Worm (Caenorhabditis elegans): ENCODE measurements around the gene gpx-5.

gpx-5 gene

DNA sequence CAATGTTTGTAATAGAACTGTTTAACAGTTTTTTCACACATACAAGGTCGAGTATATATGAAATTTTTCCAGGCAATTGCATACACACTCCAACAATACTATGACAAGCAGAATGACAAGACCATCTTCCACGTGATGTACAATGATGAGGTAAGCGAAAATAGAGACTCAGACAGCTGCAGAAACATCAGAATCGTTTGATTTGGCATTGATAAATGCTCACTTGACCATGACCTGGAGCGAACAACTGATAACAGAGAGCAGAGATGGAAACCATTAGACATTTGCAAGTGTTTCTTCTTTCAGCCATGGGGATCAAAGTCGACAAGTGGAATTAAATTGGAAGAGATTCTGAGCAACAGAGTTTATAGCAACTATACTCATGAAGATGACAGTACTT, 44.0 kb upstream of the gpx-5 start (continued):
- TF ChIP-seq nhr-19 (GFP tag; conservative IDR thresholded peaks at IDR 0.05): no peak

DNA sequence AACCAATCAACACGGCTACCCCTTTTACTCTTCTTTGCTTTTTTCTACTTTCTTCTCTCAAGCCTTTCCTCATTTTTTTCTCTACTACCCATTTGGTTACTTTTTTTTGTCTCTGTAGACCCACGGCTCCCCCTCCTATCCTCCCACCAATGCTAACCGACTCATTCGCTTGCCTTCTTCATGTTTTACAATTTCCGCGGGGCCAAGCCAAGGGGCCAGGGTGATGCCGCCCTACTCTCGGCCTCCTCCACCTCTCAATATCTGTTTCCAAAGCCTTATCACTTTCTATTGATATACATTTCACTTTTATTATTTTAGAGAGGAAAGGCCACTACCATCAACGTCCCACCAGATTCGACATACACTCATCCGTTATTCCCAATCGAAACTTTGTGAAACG, 41.1 kb upstream of the gpx-5 start, which contains the start of gene F49E2.5:
F49E2.5 (plus strand) TSS at position 301 of the 400 bp plus-strand sequence.
- TF ChIP-seq alr-1 (tag; optimal IDR thresholded peaks at IDR 0.05; ENCODE audit: borderline replicate concordance) (no peak), skn-1 (tag; optimal IDR thresholded peaks at IDR 0.05) (no peak), ama-1 (optimal IDR thresholded peaks at IDR 0.05) (no peak), isw-1 (GFP tag; IDR thresholded peaks at IDR 0.05) (no peak), lin-39 (tag; optimal IDR thresholded peaks at IDR 0.05) (no peak), lin-14 (GFP tag; optimal IDR thresholded peaks at IDR 0.05) (peak; percentile 17), lin-15B (tag; optimal IDR thresholded peaks at IDR 0.05) (no peak), ets-5 (GFP tag; IDR thresholded peaks at IDR 0.05) (no peak), nhr-28 (tag; optimal IDR thresholded peaks at IDR 0.05) (no peak), hlh-4 (tag; optimal IDR thresholded peaks at IDR 0.05) (no peak), blmp-1 (tag; optimal IDR thresholded peaks at IDR 0.05) (peak; percentile 41), nhr-11 (tag; optimal IDR thresholded peaks at IDR 0.05) (no peak), snu-23 (GFP tag; optimal IDR thresholded peaks at IDR 0.05) (no peak)

DNA sequence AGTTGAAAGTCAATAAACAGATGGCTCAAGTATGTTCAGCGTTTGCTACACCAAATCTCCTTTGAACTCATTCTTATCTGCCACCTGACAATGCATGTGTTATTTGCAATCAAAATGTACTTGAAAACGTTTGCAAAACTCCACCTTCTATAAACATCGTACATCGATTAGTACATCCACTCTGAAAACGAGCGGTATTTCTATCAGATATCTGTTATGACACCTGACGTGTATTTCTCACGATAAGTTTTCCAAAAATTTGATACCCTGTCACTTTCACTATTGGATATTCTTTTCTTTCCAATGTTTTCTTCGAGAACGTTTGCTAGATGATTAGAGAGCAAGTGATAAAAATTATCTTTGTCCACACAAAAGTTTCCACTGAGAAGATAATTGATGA, 40.1 kb upstream of the gpx-5 start:
- no peak for TF ChIP-seq egl-27 (tag; optimal IDR thresholded peaks at IDR 0.05)
- no peak for TF ChIP-seq ztf-4 (tag; optimal IDR thresholded peaks at IDR 0.05)
- TF ChIP-seq F16B12.6 (tag; optimal IDR thresholded peaks at IDR 0.05): no peak
- TF ChIP-seq pax-3 (tag; optimal IDR thresholded peaks at IDR 0.05): no peak
- no peak for TF ChIP-seq fkh-4 (tag; optimal IDR thresholded peaks at IDR 0.05; ENCODE audit: borderline replicate concordance)
- TF ChIP-seq nhr-20 (tag; optimal IDR thresholded peaks at IDR 0.05): peak; percentile 17
- peak; percentile 47 for TF ChIP-seq unc-130 (tag; optimal IDR thresholded peaks at IDR 0.05)
- TF ChIP-seq nhr-76 (tag; optimal IDR thresholded peaks at IDR 0.05): no peak
- peak; percentile 55 for TF ChIP-seq lin-14 (GFP tag; optimal IDR thresholded peaks at IDR 0.05)
- TF ChIP-seq nhr-71 (tag; optimal IDR thresholded peaks at IDR 0.05): peak; percentile 44
- no peak for TF ChIP-seq egl-13 (tag; optimal IDR thresholded peaks at IDR 0.05)
- peak in 1 of 2 experiments; percentile 40 for TF ChIP-seq lsy-2 (tag; optimal IDR thresholded peaks at IDR 0.05)
- TF ChIP-seq mep-1 (tag; optimal IDR thresholded peaks at IDR 0.05): peak; percentile 38
- peak in 1 of 6 experiments; percentile 24 for TF ChIP-seq elt-3 (tag; optimal IDR thresholded peaks at IDR 0.05)
- peak; percentile 5 for TF ChIP-seq snu-23 (GFP tag; optimal IDR thresholded peaks at IDR 0.05)
- TF ChIP-seq tbx-2 (tag; optimal IDR thresholded peaks at IDR 0.05): peak; percentile 21
- no peak for TF ChIP-seq efl-1 (optimal IDR thresholded peaks at IDR 0.05)
- peak in 1 of 2 experiments; percentile 56 for TF ChIP-seq efl-1 (GFP tag; optimal IDR thresholded peaks at IDR 0.05 in 1 of 2)

DNA sequence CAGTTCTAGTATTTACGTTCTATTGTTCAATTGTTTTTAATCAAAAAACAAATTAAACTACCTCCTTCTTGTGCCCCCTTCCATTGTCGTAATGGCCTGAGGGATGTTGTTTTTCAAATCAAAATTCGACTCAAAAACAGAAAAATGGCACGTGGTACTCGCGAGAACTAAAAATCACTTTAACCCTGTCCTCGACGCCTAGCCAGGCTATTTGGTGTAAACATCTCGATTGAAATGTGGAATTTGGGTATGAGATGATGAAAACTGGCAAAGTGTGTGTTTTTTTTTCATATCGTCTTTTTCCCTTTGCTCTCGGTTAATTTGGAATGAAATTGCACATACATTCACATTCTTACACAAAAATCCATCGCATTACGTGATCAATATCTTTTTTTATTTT, 37.8 kb upstream of the gpx-5 start:
- TF ChIP-seq fkh-4 (tag; optimal IDR thresholded peaks at IDR 0.05; ENCODE audit: borderline replicate concordance): no peak
- no peak for TF ChIP-seq unc-86 (tag; optimal IDR thresholded peaks at IDR 0.05)
- TF ChIP-seq irx-1 (tag; optimal IDR thresholded peaks at IDR 0.05): no peak
- no peak for TF ChIP-seq lin-13 (GFP tag; optimal IDR thresholded peaks at IDR 0.05)
- peak; percentile 39 for TF ChIP-seq lin-14 (GFP tag; optimal IDR thresholded peaks at IDR 0.05)
- no peak for TF ChIP-seq jun-1 (tag; optimal IDR thresholded peaks at IDR 0.05)
- TF ChIP-seq efl-1 (optimal IDR thresholded peaks at IDR 0.05): no peak
- peak in 1 of 2 experiments; percentile 89 for TF ChIP-seq efl-1 (GFP tag; optimal IDR thresholded peaks at IDR 0.05 in 1 of 2)
- no peak for TF ChIP-seq F16B12.6 (tag; optimal IDR thresholded peaks at IDR 0.05)
- TF ChIP-seq ets-5 (GFP tag; IDR thresholded peaks at IDR 0.05): no peak
- no peak for TF ChIP-seq unc-130 (tag; optimal IDR thresholded peaks at IDR 0.05)
- TF ChIP-seq pqm-1 (tag; optimal IDR thresholded peaks at IDR 0.05): no peak
- no peak for TF ChIP-seq nhr-12 (tag; optimal IDR thresholded peaks at IDR 0.05)
- no peak for TF ChIP-seq lsy-2 (tag; optimal IDR thresholded peaks at IDR 0.05)
- no peak for TF ChIP-seq lin-15B (tag; optimal IDR thresholded peaks at IDR 0.05)
- no peak for TF ChIP-seq snpc-4 (tag; optimal IDR thresholded peaks at IDR 0.05)
- TF ChIP-seq hlh-4 (tag; optimal IDR thresholded peaks at IDR 0.05): no peak
- TF ChIP-seq mdl-1 (tag; optimal IDR thresholded peaks at IDR 0.05): peak in 1 of 2 experiments; percentile 18
- peak; percentile 7 for TF ChIP-seq nhr-20 (tag; optimal IDR thresholded peaks at IDR 0.05)
- TF ChIP-seq sox-4 (tag; optimal IDR thresholded peaks at IDR 0.05): no peak
- no peak for TF ChIP-seq lir-3 (tag; optimal IDR thresholded peaks at IDR 0.05; ENCODE audit: poor library complexity)
- TF ChIP-seq hlh-17 (GFP tag; optimal IDR thresholded peaks at IDR 0.05; ENCODE audit: borderline replicate concordance): no peak
- no peak for TF ChIP-seq ceh-8 (GFP tag; optimal IDR thresholded peaks at IDR 0.05)
- no peak for TF ChIP-seq nhr-237 (tag; optimal IDR thresholded peaks at IDR 0.05)
- TF ChIP-seq vab-15 (tag; optimal IDR thresholded peaks at IDR 0.05): peak; percentile 64
- TF ChIP-seq dpl-1 (GFP tag; optimal IDR thresholded peaks at IDR 0.05): no peak
- no peak for TF ChIP-seq fkh-8 (tag; optimal IDR thresholded peaks at IDR 0.05)
- TF ChIP-seq unc-30 (tag; optimal IDR thresholded peaks at IDR 0.05): no peak
- no peak for TF ChIP-seq ama-1 (optimal IDR thresholded peaks at IDR 0.05)
